Fruit fly (Drosophila melanogaster) whole organism, embryonic: ENCODE measurements around the gene CG15773.
A peak's percentile ranks its signal among the peaks of the same experiment; 100 is the strongest.

ENCODE experiments used
- Aef1 ChIP-seq: fragments of 200-800 bp; sonication (Bioruptor generic); IDR thresholded peaks from 3 replicates; pipeline ENCODE4 v1.3.6; 2022; ENCODE audit warnings: missing biosample characterization, missing genetic modification characterization
- Awh ChIP-seq: fragments of 200-800 bp; sonication (Bioruptor generic); IDR thresholded peaks from 2 replicates; pipeline ENCODE4, ENCODE4 v1.3.6; 2022; ENCODE audit warnings: missing biosample characterization, missing genetic modification characterization
- CG11398 ChIP-seq: fragments of 200-800 bp; sonication (Bioruptor generic); optimal IDR thresholded peaks from 2 replicates; lab custom pipeline; 2016; ENCODE audit warnings: missing biosample characterization, missing genetic modification characterization
- CG12104 ChIP-seq: fragments of 200-800 bp; sonication (Bioruptor generic); optimal IDR thresholded peaks from 3 replicates; lab custom pipeline; 2016; ENCODE audit warnings: missing biosample characterization, missing genetic modification characterization
- CG12236 ChIP-seq: fragments of 200-800 bp; sonication (Bioruptor generic); optimal IDR thresholded peaks from 2 replicates; lab custom pipeline; 2016; ENCODE audit warnings: missing biosample characterization, missing genetic modification characterization
- CG12942 ChIP-seq: fragments of 200-800 bp; sonication (Bioruptor generic); optimal IDR thresholded peaks from 3 replicates; lab custom pipeline; 2016; ENCODE audit warnings: missing biosample characterization, missing genetic modification characterization
- CG13287 ChIP-seq: fragments of 200-800 bp; sonication (Bioruptor generic); IDR thresholded peaks from 2 replicates; pipeline ENCODE4 v1.3.6; 2022; ENCODE audit warnings: missing biosample characterization, missing genetic modification characterization; ENCODE audit not compliant: partially characterized antibody
- CG1529 ChIP-seq: fragments of 200-800 bp; sonication (Bioruptor generic); optimal IDR thresholded peaks from 3 replicates; lab custom pipeline; 2018; ENCODE audit warnings: missing biosample characterization, missing genetic modification characterization
- CG17385 ChIP-seq: fragments of 200-800 bp; sonication (Bioruptor generic); optimal IDR thresholded peaks from 3 replicates; lab custom pipeline; 2018; ENCODE audit warnings: missing biosample characterization, mild to moderate bottlenecking, missing genetic modification characterization
- CG18476 ChIP-seq: fragments of 200-800 bp; sonication (Bioruptor generic); optimal IDR thresholded peaks from 2 replicates; lab custom pipeline; 2016; ENCODE audit warnings: missing biosample characterization, mild to moderate bottlenecking, missing genetic modification characterization
- CG2202 ChIP-seq: fragments of 200-800 bp; sonication (Bioruptor generic); optimal IDR thresholded peaks from 2 replicates; lab custom pipeline; 2018; ENCODE audit warnings: missing biosample characterization, mild to moderate bottlenecking, missing genetic modification characterization
- CG2678 ChIP-seq: fragments of 200-800 bp; sonication (Bioruptor generic); optimal IDR thresholded peaks from 3 replicates; lab custom pipeline; 2019; ENCODE audit warnings: missing biosample characterization, mild to moderate bottlenecking, missing genetic modification characterization, moderate library complexity
- CG2875 ChIP-seq: fragments of 200-800 bp; sonication (Bioruptor generic); optimal IDR thresholded peaks from 2 replicates; lab custom pipeline; 2017; ENCODE audit warnings: missing biosample characterization, mild to moderate bottlenecking, missing genetic modification characterization, missing genetic modification reagents
- CG31388 ChIP-seq: fragments of 200-800 bp; sonication (Bioruptor generic); optimal IDR thresholded peaks from 2 replicates; lab custom pipeline; 2016; ENCODE audit warnings: missing biosample characterization, missing genetic modification characterization
- CG33213 ChIP-seq: fragments of 200-800 bp; sonication (Bioruptor generic); optimal IDR thresholded peaks from 3 replicates; lab custom pipeline; 2016; ENCODE audit warnings: missing biosample characterization, missing genetic modification characterization
- CG42726 ChIP-seq: fragments of 200-800 bp; sonication (Bioruptor generic); IDR thresholded peaks from 2 replicates; pipeline ENCODE4 v1.3.6; 2022; ENCODE audit warnings: missing biosample characterization, missing genetic modification characterization; ENCODE audit not compliant: partially characterized antibody
- CG4820 ChIP-seq: fragments of 200-800 bp; sonication (Bioruptor generic); optimal IDR thresholded peaks from 3 replicates; lab custom pipeline; 2016; ENCODE audit warnings: missing biosample characterization, missing genetic modification characterization
- CG5245 ChIP-seq: fragments of 200-800 bp; sonication (Bioruptor generic); optimal IDR thresholded peaks from 3 replicates; lab custom pipeline; 2016; ENCODE audit warnings: missing biosample characterization, missing genetic modification characterization
- CG6175 ChIP-seq: fragments of 200-800 bp; sonication (Bioruptor generic); IDR thresholded peaks from 3 replicates; pipeline ENCODE4 v1.3.6; 2022; ENCODE audit warnings: missing biosample characterization, missing genetic modification characterization
- CG6689 ChIP-seq: fragments of 200-800 bp; sonication (Bioruptor generic); IDR thresholded peaks from 2 replicates; pipeline ENCODE4 v1.3.6; 2022; ENCODE audit warnings: missing biosample characterization, missing genetic modification characterization
- CG7357 ChIP-seq: fragments of 200-800 bp; sonication (Bioruptor generic); IDR thresholded peaks from 3 replicates; pipeline ENCODE4 v1.3.6; 2022; ENCODE audit warnings: missing biosample characterization, missing genetic modification characterization
- CG7372 ChIP-seq: fragments of 200-800 bp; sonication (Bioruptor generic); IDR thresholded peaks from 2 replicates; pipeline ENCODE4 v1.3.6; 2022; ENCODE audit warnings: missing biosample characterization, missing genetic modification characterization
- CG7928 ChIP-seq: fragments of 200-800 bp; sonication (Bioruptor generic); optimal IDR thresholded peaks from 2 replicates; lab custom pipeline; 2017; ENCODE audit warnings: missing biosample characterization, mild to moderate bottlenecking, missing genetic modification characterization
- CG7963 ChIP-seq: fragments of 200-800 bp; sonication (Bioruptor generic); IDR thresholded peaks from 3 replicates; pipeline ENCODE4 v1.3.6; 2022; ENCODE audit warnings: missing biosample characterization, missing genetic modification characterization; ENCODE audit not compliant: partially characterized antibody
- Ets65A ChIP-seq: fragments of 200-800 bp; sonication (Bioruptor generic); peaks from one replicate; lab custom pipeline; 2016; ENCODE audit warnings: missing biosample characterization, missing genetic modification characterization
- Gug ChIP-seq: fragments of 200-800 bp; sonication (Bioruptor generic); IDR thresholded peaks from 4 replicates; pipeline ENCODE4 v1.3.6; 2022; ENCODE audit warnings: missing biosample characterization, missing genetic modification characterization
- HLH3B ChIP-seq: fragments of 200-800 bp; sonication (Bioruptor generic); IDR thresholded peaks from 2 replicates; pipeline ENCODE4 v1.3.6; 2022; ENCODE audit warnings: missing biosample characterization, missing genetic modification characterization
- HmgD ChIP-seq: fragments of 200-800 bp; sonication (Bioruptor generic); optimal IDR thresholded peaks from 3 replicates; lab custom pipeline; 2016; ENCODE audit warnings: missing biosample characterization, missing genetic modification characterization
- Meics ChIP-seq: fragments of 200-800 bp; sonication (Bioruptor generic); optimal IDR thresholded peaks from 2 replicates; lab custom pipeline; 2017; ENCODE audit warnings: missing biosample characterization, mild to moderate bottlenecking, missing genetic modification characterization
- Myb ChIP-seq: fragments of 200-800 bp; sonication (Bioruptor generic); optimal IDR thresholded peaks from 2 replicates; lab custom pipeline; 2016; ENCODE audit warnings: missing biosample characterization, missing genetic modification characterization
- NK7.1 ChIP-seq: fragments of 200-800 bp; sonication (Bioruptor generic); optimal IDR thresholded peaks from 3 replicates; lab custom pipeline; 2016; ENCODE audit warnings: missing biosample characterization, missing genetic modification characterization
- Six4 ChIP-seq: fragments of 200-800 bp; sonication (Bioruptor generic); optimal IDR thresholded peaks from 2 replicates; lab custom pipeline; 2016; ENCODE audit warnings: missing biosample characterization, missing genetic modification characterization
- Sox100B ChIP-seq: fragments of 200-800 bp; sonication (Bioruptor generic); optimal IDR thresholded peaks from 3 replicates; lab custom pipeline; 2018; ENCODE audit warnings: missing biosample characterization, mild to moderate bottlenecking, missing genetic modification characterization
- Ssrp ChIP-seq: fragments of 200-800 bp; sonication (Bioruptor generic); optimal IDR thresholded peaks from 2 replicates; lab custom pipeline; 2018; ENCODE audit warnings: missing biosample characterization, mild to moderate bottlenecking, missing genetic modification characterization, moderate library complexity
- aop ChIP-seq: fragments of 200-800 bp; sonication (Bioruptor generic); IDR thresholded peaks from 2 replicates; pipeline ENCODE4 v1.3.6; 2022; ENCODE audit warnings: missing biosample characterization, missing genetic modification characterization
- ato ChIP-seq: fragments of 200-800 bp; sonication (Bioruptor generic); IDR thresholded peaks from 2 replicates; pipeline ENCODE4 v1.3.6; 2022; ENCODE audit warnings: missing biosample characterization, missing genetic modification characterization; ENCODE audit not compliant: partially characterized antibody
- bowl ChIP-seq: fragments of 200-800 bp; sonication (Bioruptor generic); IDR thresholded peaks from 2 replicates; pipeline ENCODE4 v1.3.6; 2022; ENCODE audit warnings: missing biosample characterization, missing genetic modification characterization
- chm ChIP-seq: fragments of 200-800 bp; sonication (Bioruptor generic); IDR thresholded peaks from 2 replicates; pipeline ENCODE4 v1.3.6; 2022; ENCODE audit warnings: missing biosample characterization, missing genetic modification characterization
- ci ChIP-seq: fragments of 200-800 bp; sonication (Bioruptor generic); IDR thresholded peaks from 3 replicates; pipeline ENCODE4 v1.3.6; 2022; ENCODE audit warnings: missing biosample characterization, missing genetic modification characterization
- emc ChIP-seq: fragments of 200-800 bp; sonication (Bioruptor generic); optimal IDR thresholded peaks from 2 replicates; lab custom pipeline; 2016; ENCODE audit warnings: missing biosample characterization, missing genetic modification characterization
- ken ChIP-seq: fragments of 200-800 bp; sonication (Bioruptor generic); IDR thresholded peaks from 3 replicates; pipeline ENCODE4 v1.3.6; 2022; ENCODE audit warnings: missing biosample characterization, missing genetic modification characterization
- ranshi ChIP-seq: fragments of 200-800 bp; sonication (Bioruptor generic); IDR thresholded peaks from 2 replicates; pipeline ENCODE4 v1.3.6; 2022; ENCODE audit warnings: missing biosample characterization, missing genetic modification characterization
- repo ChIP-seq: fragments of 200-800 bp; sonication (Bioruptor generic); optimal IDR thresholded peaks from 2 replicates; lab custom pipeline; 2016; ENCODE audit warnings: missing biosample characterization, missing genetic modification characterization
- sens-2 ChIP-seq: fragments of 200-800 bp; sonication (Bioruptor generic); IDR thresholded peaks from 2 replicates; pipeline ENCODE4 v1.3.6; 2022; ENCODE audit warnings: missing biosample characterization, missing genetic modification characterization
- sug ChIP-seq: fragments of 200-800 bp; optimal IDR thresholded peaks from 2 replicates; lab custom pipeline; 2019; ENCODE audit warnings: missing biosample characterization, mild to moderate bottlenecking, missing genetic modification characterization, moderate library complexity
- toy ChIP-seq: fragments of 200-800 bp; sonication (Bioruptor generic); IDR thresholded peaks from 2 replicates; pipeline ENCODE4 v1.3.6; 2022; ENCODE audit warnings: missing biosample characterization, missing genetic modification characterization
- vvl ChIP-seq: fragments of 200-800 bp; sonication (Bioruptor generic); IDR thresholded peaks from 2 replicates; pipeline ENCODE4 v1.3.6; 2022; ENCODE audit warnings: missing biosample characterization, missing genetic modification characterization
- wdn ChIP-seq: fragments of 200-800 bp; sonication (Bioruptor generic); IDR thresholded peaks from 2 replicates; pipeline ENCODE4 v1.3.6; 2022; ENCODE audit warnings: missing biosample characterization, missing genetic modification characterization
- zfh1 ChIP-seq: fragments of 200-800 bp; sonication (Bioruptor generic); IDR thresholded peaks from 3 replicates; pipeline ENCODE4 v1.3.6; 2022; ENCODE audit warnings: missing biosample characterization, missing genetic modification characterization

CG15773 gene

dm6 chrX:5745840-5746815, 13.6 kb downstream of the CG15773 start (continued):
- TF ChIP-seq wdn (GFP tag; lab: Robert Waterston, UW) = peak; percentile 70
- TF ChIP-seq Six4 (GFP tag; lab: Kevin White, UChicago) = no peak
- TF ChIP-seq CG11398 (GFP tag; lab: Kevin White, UChicago) = no peak
- no peak for TF ChIP-seq CG18476 (GFP tag; lab: Kevin White, UChicago)
- no peak for TF ChIP-seq NK7.1
- TF ChIP-seq CG7372 (GFP tag; lab: Robert Waterston, UW) = peak; percentile 65
- TF ChIP-seq bowl (GFP tag; lab: Robert Waterston, UW) = peak; percentile 54; the same call in 1 of the 2 replicates
- peak; percentile 67 for TF ChIP-seq sug (tag; lab: Kevin White, UChicago)
- no peak for TF ChIP-seq HmgD (GFP tag; lab: Kevin White, UChicago)
- peak; percentile 44 for TF ChIP-seq Myb (GFP tag; lab: Kevin White, UChicago)
- peak; percentile 31 for TF ChIP-seq CG4820 (GFP tag; lab: Kevin White, UChicago)
- TF ChIP-seq Awh (GFP tag; lab: Robert Waterston, UW) = no peak; the same call in 1 of the 2 replicates
- peak; percentile 59 for TF ChIP-seq Ssrp (tag; lab: Kevin White, UChicago)
- TF ChIP-seq Aef1 = peak; percentile 62
- peak; percentile 38; the same call in 1 of the 2 replicates for TF ChIP-seq ato (GFP tag; lab: Robert Waterston, UW)
- TF ChIP-seq aop (GFP tag; lab: Robert Waterston, UW) = 0 out of 2 replicates have a peak, but pooled peaks have one; percentile 43
- no peak for TF ChIP-seq CG13287 (GFP tag; lab: Robert Waterston, UW)
- peak; percentile 52 for TF ChIP-seq CG12104 (GFP tag; lab: Kevin White, UChicago)
- no peak for TF ChIP-seq CG42726 (GFP tag; lab: Robert Waterston, UW)
- TF ChIP-seq Ets65A (GFP tag; lab: Kevin White, UChicago) = peak; percentile 90
- TF ChIP-seq Sox100B (GFP tag; lab: Kevin White, UChicago) = peak; percentile 63
- TF ChIP-seq ken (GFP tag; lab: Robert Waterston, UW) = peak; percentile 86
- TF ChIP-seq toy = no peak; the same call in 1 of the 2 replicates
- TF ChIP-seq Meics (GFP tag; lab: Kevin White, UChicago) = peak; percentile 73
- TF ChIP-seq CG2875 (GFP tag; lab: Kevin White, UChicago) = peak; percentile 28
- peak; percentile 73 for TF ChIP-seq HLH3B (GFP tag; lab: Robert Waterston, UW)
- TF ChIP-seq CG7963 (GFP tag; lab: Robert Waterston, UW) = peak; percentile 65
- TF ChIP-seq CG12236 (GFP tag; lab: Kevin White, UChicago) = peak; percentile 3
- peak; percentile 88 for TF ChIP-seq zfh1 (GFP tag; lab: Robert Waterston, UW)
- TF ChIP-seq CG7928 (GFP tag; lab: Kevin White, UChicago) = no peak
- peak; percentile 91 for TF ChIP-seq ci (GFP tag; lab: Robert Waterston, UW)
- peak; percentile 71 for TF ChIP-seq CG17385 (GFP tag; lab: Kevin White, UChicago)
- TF ChIP-seq CG2678 = peak; percentile 84
- peak; percentile 37 for TF ChIP-seq CG2202 (tag; lab: Kevin White, UChicago)
- peak; percentile 78 for TF ChIP-seq ranshi (GFP tag; lab: Robert Waterston, UW)
- TF ChIP-seq CG33213 (GFP tag; lab: Kevin White, UChicago) = peak; percentile 11
- TF ChIP-seq vvl (GFP tag; lab: Robert Waterston, UW) = peak; percentile 84
- TF ChIP-seq CG7357 (GFP tag; lab: Robert Waterston, UW) = peak; percentile 35; the same call in 1 of the 3 replicates
- TF ChIP-seq CG6689 (GFP tag; lab: Robert Waterston, UW) = peak; percentile 71
- TF ChIP-seq CG31388 (GFP tag; lab: Kevin White, UChicago) = no peak
- peak; percentile 85 for TF ChIP-seq chm
- TF ChIP-seq repo (GFP tag; lab: Kevin White, UChicago) = no peak
- TF ChIP-seq CG1529 (GFP tag; lab: Kevin White, UChicago) = peak; percentile 57
- TF ChIP-seq CG12942 (GFP tag; lab: Kevin White, UChicago) = peak; percentile 38
- TF ChIP-seq sens-2 (GFP tag; lab: Robert Waterston, UW) = peak; percentile 79
- no peak for TF ChIP-seq emc (GFP tag; lab: Kevin White, UChicago)
- TF ChIP-seq CG5245 (GFP tag; lab: Kevin White, UChicago) = peak; percentile 20
- TF ChIP-seq Gug (GFP tag; lab: Robert Waterston, UW) = peak; percentile 69
- peak; percentile 60; the same call in 1 of the 3 replicates for TF ChIP-seq CG6175 (GFP tag; lab: Robert Waterston, UW)
